Fruit fly (Drosophila melanogaster) Kc167 (cell line): Measurements from ENCODE around the gene Nepl9.

Source experiments
- Myc ChIP-seq: fragments of >200 bp; optimal IDR thresholded peaks from 2 replicates; lab custom pipeline; 2017; ENCODE audit warnings: missing external identifiers
- Sin3A ChIP-seq: fragments of >200 bp; optimal IDR thresholded peaks from 2 replicates; lab custom pipeline; 2018; ENCODE audit warnings: missing external identifiers
- h ChIP-seq: fragments of >200 bp; optimal IDR thresholded peaks from 3 replicates; lab custom pipeline; 2018; ENCODE audit warnings: missing external identifiers
- insv ChIP-seq: fragments of >200 bp; optimal IDR thresholded peaks from 3 replicates; lab custom pipeline; 2018; ENCODE audit warnings: missing external identifiers
- psq ChIP-seq: fragments of >200 bp; optimal IDR thresholded peaks from 2 replicates; lab custom pipeline; 2017; ENCODE audit warnings: missing external identifiers
- ttk ChIP-seq: sonication (Bioruptor generic); optimal IDR thresholded peaks from 2 replicates; lab custom pipeline; 2017; ENCODE audit warnings: missing external identifiers

Gene Nepl9

DNA sequence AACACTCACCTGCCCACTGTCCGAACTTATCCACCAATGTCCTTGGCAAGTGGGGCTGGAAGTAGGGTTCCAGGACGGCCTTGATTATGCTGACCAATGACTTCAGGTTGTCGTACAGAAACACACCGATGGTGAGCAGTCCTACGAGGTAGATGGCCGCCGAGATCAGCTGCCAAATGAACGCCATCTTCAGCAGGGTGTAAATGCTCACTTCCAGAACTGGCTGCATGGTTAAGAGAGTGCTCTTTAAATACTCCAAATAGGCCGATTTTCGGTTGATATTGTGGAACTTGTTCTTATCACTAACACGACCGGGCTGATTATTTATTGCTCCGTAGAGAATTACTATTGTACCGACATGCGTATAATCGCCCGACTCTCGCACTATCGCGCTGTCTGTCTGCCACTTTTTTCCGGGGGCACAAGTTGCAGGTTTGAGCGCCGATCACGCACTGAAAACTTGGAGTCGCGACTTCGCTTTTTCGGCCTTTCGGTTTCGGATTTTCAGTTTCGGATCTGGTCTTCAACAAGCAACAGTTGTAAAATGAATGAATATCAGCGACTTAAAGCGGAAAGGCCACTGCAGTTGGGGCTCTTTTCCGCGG, 9.8 kb upstream of the Nepl9 start:
- TF ChIP-seq insv (lab: Kevin White, UChicago) (no peak), Myc (lab: Kevin White, UChicago) (no peak), ttk (lab: Kevin White, UChicago) (no peak), Sin3A (no peak), h (no peak), psq (lab: Kevin White, UChicago) (no peak)

- TF ChIP-seq Sin3A: no peak
- TF ChIP-seq insv (lab: Kevin White, UChicago): no peak
- no peak for TF ChIP-seq psq (lab: Kevin White, UChicago)
- no peak for TF ChIP-seq h
- no peak for TF ChIP-seq ttk (lab: Kevin White, UChicago)
- TF ChIP-seq Myc (lab: Kevin White, UChicago): no peak
Observed at dm6 chr2L:16845179-16845578, 8.1 kb upstream of the Nepl9 start.

DNA sequence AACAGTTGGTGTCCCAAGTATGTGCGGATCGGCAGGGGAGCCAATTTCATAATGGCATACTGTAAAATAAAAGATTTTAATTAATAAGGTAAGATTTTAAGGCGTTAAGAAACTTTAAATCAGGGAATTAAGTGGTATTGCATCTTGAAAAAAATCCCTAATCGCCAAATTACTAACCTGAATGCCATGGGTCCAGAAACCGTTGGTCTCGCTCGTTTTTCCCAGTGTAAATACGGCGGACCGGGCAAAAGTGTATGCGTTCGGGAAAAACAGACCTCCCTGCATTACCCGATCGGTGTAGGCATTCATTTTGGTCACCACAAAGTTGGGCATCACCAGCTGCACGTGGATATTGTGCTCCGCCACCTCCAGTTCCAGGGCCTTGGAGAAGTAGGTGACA, 6.3 kb upstream of the Nepl9 start:
- TF ChIP-seq Sin3A: no peak
- TF ChIP-seq h: no peak
- no peak for TF ChIP-seq psq (lab: Kevin White, UChicago)
- no peak for TF ChIP-seq insv (lab: Kevin White, UChicago)
- no peak for TF ChIP-seq Myc (lab: Kevin White, UChicago)
- TF ChIP-seq ttk (lab: Kevin White, UChicago): no peak

- no peak for TF ChIP-seq ttk (lab: Kevin White, UChicago)
- no peak for TF ChIP-seq Myc (lab: Kevin White, UChicago)
Observed at dm6 chr2L:16842505-16842904, 5.4 kb upstream of the Nepl9 start.

- no peak for TF ChIP-seq h
- no peak for TF ChIP-seq psq (lab: Kevin White, UChicago)
Observed at dm6 chr2L:16839665-16840064, 2.6 kb upstream of the Nepl9 start.

DNA sequence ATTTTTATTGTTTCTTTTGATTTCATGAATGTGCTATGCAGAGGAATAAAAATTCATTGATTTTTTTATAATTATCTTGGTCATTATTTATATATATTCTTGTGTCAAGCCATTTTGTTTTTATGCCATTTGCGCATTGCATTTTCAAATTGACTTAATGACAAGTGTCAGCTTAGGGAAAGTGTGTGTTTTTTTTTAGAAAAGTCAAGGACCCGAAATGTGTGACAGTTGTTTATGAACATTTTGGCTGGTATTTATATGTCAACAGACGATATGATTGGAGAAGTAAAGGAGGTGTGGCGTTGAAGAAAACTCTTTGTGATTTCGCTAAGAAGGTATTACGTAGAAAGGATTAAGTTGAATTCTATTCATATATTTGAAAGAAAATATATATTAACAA, 614 bp upstream of the Nepl9 start, which contains the start of the genes SclA and SclB:
Gene SclA (plus strand): TSS at position 301 of the 400 bp plus-strand sequence.
Gene SclB (plus strand): TSS at position 301 of the 400 bp plus-strand sequence.
- no peak for TF ChIP-seq ttk (lab: Kevin White, UChicago)
- TF ChIP-seq psq (lab: Kevin White, UChicago): no peak
- TF ChIP-seq Myc (lab: Kevin White, UChicago): no peak
- TF ChIP-seq h: no peak
- TF ChIP-seq Sin3A: no peak
- TF ChIP-seq insv (lab: Kevin White, UChicago): no peak

- TF ChIP-seq ttk (lab: Kevin White, UChicago) (no peak), h (no peak), psq (lab: Kevin White, UChicago) (no peak), Sin3A (no peak), insv (lab: Kevin White, UChicago) (no peak), Myc (lab: Kevin White, UChicago) (no peak)
Observed at dm6 chr2L:16834402-16834801, 2.7 kb downstream of the Nepl9 start, which contains the start of gene CG13282. TSS of gene CG13282 (minus strand) at chr2L:16834502.

DNA sequence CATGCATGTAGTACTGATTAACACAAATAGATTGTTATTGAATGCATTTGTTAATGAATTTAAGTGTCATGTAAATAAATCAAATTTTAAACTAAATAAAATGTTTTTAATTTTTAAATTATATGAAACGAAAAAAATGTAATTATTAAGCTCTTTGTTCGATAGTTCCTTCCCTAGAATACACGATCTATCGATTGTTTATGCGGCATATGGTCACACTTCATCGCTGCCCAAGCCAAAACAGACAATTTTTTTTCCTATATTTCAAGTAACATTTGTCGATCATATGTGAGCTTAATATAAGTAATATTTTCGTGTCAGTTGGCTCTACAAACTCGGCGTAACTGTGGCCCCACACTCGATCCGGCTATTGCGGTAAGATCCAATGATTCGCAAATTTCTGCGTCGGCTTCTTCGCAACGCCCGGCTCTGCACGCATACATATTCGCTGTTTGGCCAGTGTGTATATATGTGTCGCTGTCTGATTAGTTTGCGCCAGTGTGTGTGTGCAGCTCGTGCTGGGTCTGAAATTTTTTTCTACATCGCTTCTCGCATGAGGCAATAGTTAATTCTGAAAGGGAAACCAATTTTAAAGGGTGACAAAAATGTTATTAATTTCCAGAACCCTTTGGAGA, 10.1 kb downstream of the Nepl9 start, which contains the start of gene AspRS-m:
Gene AspRS-m (plus strand): TSS at position 207 of the 635 bp plus-strand sequence.
- no peak for TF ChIP-seq psq (lab: Kevin White, UChicago)
- no peak for TF ChIP-seq h
- TF ChIP-seq ttk (lab: Kevin White, UChicago): no peak

- no peak for TF ChIP-seq psq (lab: Kevin White, UChicago)
- TF ChIP-seq Sin3A: no peak
- TF ChIP-seq Myc (lab: Kevin White, UChicago): no peak
- no peak for TF ChIP-seq h
- no peak for TF ChIP-seq ttk (lab: Kevin White, UChicago)
- TF ChIP-seq insv (lab: Kevin White, UChicago): no peak
Observed at dm6 chr2L:16824905-16825333, 12.1 kb downstream of the Nepl9 start, which contains the start of gene Cse1. TSS of gene Cse1 (minus strand) at chr2L:16825207.

DNA sequence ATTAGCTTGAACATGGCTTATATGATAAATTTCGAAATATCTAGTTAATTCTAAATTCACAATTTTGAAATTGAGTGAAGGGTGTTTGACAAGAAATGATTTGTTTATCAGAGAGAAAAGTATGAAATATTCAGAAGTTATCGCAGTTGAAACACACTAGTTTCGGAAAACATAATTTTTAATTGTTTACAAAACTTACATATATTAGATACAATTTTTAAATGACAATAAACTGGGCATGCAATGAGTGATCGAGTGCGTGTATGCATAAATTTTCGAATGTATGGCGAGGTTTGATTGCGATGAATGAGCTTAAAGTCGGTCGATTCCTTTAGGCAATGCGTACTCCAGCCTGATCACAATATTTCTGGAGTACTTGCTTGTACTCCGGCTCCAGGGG, 16.1 kb downstream of the Nepl9 start, which contains the start of gene CG13280:
Gene CG13280 (minus strand): TSS at position 101 of the 400 bp plus-strand sequence.
- TF ChIP-seq insv (lab: Kevin White, UChicago) (no peak), psq (lab: Kevin White, UChicago) (no peak)

DNA sequence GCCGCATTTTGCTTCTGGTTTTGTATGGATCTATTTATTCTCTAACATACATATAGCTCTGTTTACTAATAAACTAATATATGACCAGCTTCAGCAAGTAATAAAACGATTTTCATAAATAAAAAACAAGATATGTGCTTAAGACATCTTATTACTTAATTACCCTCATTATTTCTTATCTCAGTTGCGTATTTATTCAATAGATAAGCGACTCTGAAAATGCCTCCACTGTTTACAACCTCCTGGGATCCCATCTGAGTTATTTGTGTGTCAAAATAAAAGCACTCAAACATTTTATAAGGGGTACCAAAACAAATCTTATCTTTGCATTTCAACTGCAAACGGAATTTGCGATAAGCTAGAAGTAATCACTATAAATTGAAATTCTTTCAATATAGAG, 17.3 kb downstream of the Nepl9 start:
- TF ChIP-seq insv (lab: Kevin White, UChicago) (no peak), psq (lab: Kevin White, UChicago) (no peak), ttk (lab: Kevin White, UChicago) (no peak), Sin3A (no peak), h (no peak), Myc (lab: Kevin White, UChicago) (no peak)

DNA sequence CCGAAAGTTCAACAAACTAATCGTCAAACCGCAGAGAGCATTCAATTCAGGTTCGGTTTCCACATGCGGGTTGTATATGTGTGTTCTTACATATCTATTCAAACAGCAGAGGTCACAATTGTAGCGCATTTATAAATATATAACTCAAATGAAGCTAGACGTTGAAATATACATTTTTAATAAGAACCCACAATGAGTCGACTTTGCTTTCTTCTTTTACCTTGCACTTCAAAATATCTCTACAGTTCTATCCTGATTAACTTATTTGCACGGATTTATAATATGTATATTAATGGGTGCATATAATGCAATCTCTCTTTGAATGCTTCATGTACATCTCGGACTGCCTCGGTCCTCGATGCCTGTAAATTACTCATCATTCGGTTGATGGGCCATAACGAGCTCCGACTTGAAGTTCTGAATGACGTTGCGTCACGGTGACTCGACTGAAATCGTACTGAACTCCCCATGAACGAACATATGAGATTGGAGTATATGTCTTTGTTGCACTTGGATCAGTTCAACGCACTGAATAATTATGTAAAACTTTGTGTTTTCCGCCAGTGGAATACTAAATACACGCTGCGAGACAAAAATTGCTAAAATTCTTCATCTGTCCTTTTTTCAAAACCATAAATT, 18.6 kb downstream of the Nepl9 start:
- TF ChIP-seq h: no peak
- TF ChIP-seq Myc (lab: Kevin White, UChicago): no peak
- no peak for TF ChIP-seq ttk (lab: Kevin White, UChicago)
- TF ChIP-seq insv (lab: Kevin White, UChicago): no peak
- TF ChIP-seq Sin3A: no peak
- no peak for TF ChIP-seq psq (lab: Kevin White, UChicago)
